Fruit fly (Drosophila melanogaster) Kc167 (cell line): ENCODE results near the gene CG13113.

Source experiments
- Myc ChIP-seq: fragments of >200 bp; optimal IDR thresholded peaks from 2 replicates; lab custom pipeline; 2017; ENCODE audit warnings: missing external identifiers
- Sin3A ChIP-seq: fragments of >200 bp; optimal IDR thresholded peaks from 2 replicates; lab custom pipeline; 2018; ENCODE audit warnings: missing external identifiers
- h ChIP-seq: fragments of >200 bp; optimal IDR thresholded peaks from 3 replicates; lab custom pipeline; 2018; ENCODE audit warnings: missing external identifiers
- insv ChIP-seq: fragments of >200 bp; optimal IDR thresholded peaks from 3 replicates; lab custom pipeline; 2018; ENCODE audit warnings: missing external identifiers
- psq ChIP-seq: fragments of >200 bp; optimal IDR thresholded peaks from 2 replicates; lab custom pipeline; 2017; ENCODE audit warnings: missing external identifiers
- ttk ChIP-seq: sonication (Bioruptor generic); optimal IDR thresholded peaks from 2 replicates; lab custom pipeline; 2017; ENCODE audit warnings: missing external identifiers

Gene CG13113

DNA sequence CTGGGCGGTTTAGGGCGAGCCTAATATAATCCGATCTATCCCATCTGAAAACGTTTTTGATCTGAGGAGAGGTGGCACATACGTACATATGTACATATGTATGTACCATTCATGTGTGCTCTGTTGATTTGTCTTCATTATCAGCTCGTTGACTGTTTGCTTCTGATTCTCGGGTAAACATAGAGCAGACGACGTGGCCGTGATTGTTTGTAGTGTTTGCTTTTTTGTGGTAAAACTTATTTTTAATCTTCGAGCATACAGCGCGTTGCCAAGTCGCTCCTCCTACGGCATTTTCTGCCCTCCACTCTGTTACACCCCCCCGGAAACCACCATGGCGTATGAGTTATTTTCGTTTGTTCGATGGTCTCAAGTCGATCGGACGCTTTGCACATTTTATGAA, 18.3 kb upstream of the CG13113 start:
- no peak for TF ChIP-seq h
- no peak for TF ChIP-seq psq (lab: Kevin White, UChicago)

DNA sequence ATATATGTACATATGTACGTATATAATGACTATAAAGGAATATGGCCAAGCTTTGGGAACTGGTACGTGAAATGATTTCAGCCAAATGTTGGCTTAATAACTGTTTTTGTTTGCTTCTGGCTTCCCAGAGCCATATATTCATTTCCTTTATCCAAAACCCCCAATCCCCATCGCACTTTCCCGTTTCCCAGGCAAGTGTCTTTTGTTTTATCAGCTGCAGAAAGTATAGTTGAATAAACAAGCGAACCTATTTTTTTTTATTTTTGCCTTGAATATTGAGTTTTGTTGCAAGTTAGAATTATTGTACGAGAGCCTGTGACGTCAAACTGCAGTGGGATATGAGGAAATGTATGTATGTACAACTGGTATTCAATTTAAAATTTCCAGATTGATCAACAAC, 17.5 kb upstream of the CG13113 start:
- TF ChIP-seq psq (lab: Kevin White, UChicago) = no peak
- no peak for TF ChIP-seq Myc (lab: Kevin White, UChicago)
- no peak for TF ChIP-seq h
- TF ChIP-seq Sin3A (lab: Kevin White, UChicago) = no peak
- no peak for TF ChIP-seq insv
- no peak for TF ChIP-seq ttk (lab: Kevin White, UChicago)

DNA sequence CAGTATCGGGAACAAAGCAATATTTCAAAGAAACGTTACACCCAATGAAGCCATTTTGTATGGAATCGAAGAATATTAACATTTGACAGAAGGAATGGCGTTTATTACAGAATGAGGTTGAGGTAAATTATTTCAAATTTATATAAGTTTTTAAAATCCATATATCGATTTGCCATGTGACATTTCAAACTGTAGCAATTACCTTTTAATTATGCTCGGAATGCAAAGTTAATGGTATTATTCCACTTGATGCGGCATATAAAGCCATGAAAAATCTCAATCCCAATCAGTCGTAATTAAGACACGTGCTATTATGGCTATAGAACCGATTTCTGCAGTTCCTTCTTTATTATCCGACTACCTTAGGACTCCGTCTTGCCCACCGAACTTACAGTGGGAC, 15.8 kb upstream of the CG13113 start, which contains the start of gene CG31883:
TSS of gene CG31883 (plus strand) at position 301 of the 400 bp plus-strand sequence.
- TF ChIP-seq Myc (lab: Kevin White, UChicago) (no peak), psq (lab: Kevin White, UChicago) (no peak), Sin3A (lab: Kevin White, UChicago) (no peak), insv (no peak), ttk (lab: Kevin White, UChicago) (no peak), h (no peak)

dm6 chr2L:9529858-9530378, 14.1 kb upstream of the CG13113 start:
- no peak for TF ChIP-seq Myc (lab: Kevin White, UChicago)
- TF ChIP-seq h = no peak
- TF ChIP-seq insv = no peak
- no peak for TF ChIP-seq ttk (lab: Kevin White, UChicago)
- no peak for TF ChIP-seq psq (lab: Kevin White, UChicago)
- TF ChIP-seq Sin3A (lab: Kevin White, UChicago) = no peak

- TF ChIP-seq insv (no peak), h (no peak), psq (lab: Kevin White, UChicago) (no peak), ttk (lab: Kevin White, UChicago) (no peak), Sin3A (lab: Kevin White, UChicago) (no peak), Myc (lab: Kevin White, UChicago) (no peak)
These were observed 3.9 kb upstream of the CG13113 start, which contains the start of gene CG17855 for dm6 chr2L:9539988-9540573. Gene CG17855, plus strand, starts transcription at chr2L:9540523.

DNA sequence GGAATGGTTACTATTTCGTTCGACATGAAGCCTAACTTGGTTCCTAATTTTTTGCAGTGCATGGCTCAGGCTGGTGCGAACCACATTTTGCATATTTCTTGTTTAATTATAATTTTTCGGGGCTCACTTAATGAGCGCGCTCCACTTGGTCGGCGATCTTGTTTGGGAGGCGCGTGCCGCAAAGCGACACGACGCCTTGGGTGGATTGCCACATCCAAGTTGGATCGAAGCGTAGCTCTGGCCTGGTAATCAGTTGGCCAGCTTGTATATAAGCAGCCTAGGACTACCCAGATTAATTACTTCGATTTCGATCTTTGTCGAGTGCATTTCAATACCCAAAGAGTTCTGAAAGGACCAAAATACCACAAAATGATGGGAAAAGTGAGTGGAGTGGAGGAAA, 1.4 kb upstream of the CG13113 start, which contains the start of gene Cpr30B:
TSS of gene Cpr30B (plus strand) at position 301 of the 400 bp plus-strand sequence.
- TF ChIP-seq Sin3A (lab: Kevin White, UChicago) (no peak), Myc (lab: Kevin White, UChicago) (no peak), insv (no peak), h (no peak), ttk (lab: Kevin White, UChicago) (no peak), psq (lab: Kevin White, UChicago) (no peak)

dm6 chr2L:9545511-9545910, 1.5 kb downstream of the CG13113 start, which contains the start of gene CG13114:
Gene CG13114, plus strand, starts transcription at chr2L:9545811.
- TF ChIP-seq psq (lab: Kevin White, UChicago) (no peak), ttk (lab: Kevin White, UChicago) (no peak), insv (no peak), Myc (lab: Kevin White, UChicago) (no peak), Sin3A (lab: Kevin White, UChicago) (no peak), h (no peak)

DNA sequence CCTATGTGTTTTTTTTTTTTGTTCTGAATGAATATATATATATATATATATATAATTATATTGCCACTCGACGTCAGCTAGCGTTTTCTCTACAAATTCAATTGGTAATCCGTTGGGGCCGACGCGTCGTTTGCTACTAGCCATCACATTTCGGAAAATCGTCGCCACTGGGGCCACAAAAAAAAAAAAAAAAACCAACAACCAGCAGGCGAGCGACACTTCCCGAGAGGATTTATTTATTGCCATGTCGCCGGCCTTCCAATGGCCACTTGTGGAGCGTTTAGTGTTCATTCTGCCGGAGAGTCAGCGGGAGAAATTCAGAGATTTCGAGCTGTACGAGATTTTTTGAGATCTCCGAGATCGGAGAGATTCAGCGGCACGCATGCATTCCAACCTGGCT, 6.9 kb downstream of the CG13113 start:
- TF ChIP-seq psq (lab: Kevin White, UChicago) (no peak), ttk (lab: Kevin White, UChicago) (no peak), Myc (lab: Kevin White, UChicago) (no peak), insv (no peak), Sin3A (lab: Kevin White, UChicago) (no peak), h (no peak)

DNA sequence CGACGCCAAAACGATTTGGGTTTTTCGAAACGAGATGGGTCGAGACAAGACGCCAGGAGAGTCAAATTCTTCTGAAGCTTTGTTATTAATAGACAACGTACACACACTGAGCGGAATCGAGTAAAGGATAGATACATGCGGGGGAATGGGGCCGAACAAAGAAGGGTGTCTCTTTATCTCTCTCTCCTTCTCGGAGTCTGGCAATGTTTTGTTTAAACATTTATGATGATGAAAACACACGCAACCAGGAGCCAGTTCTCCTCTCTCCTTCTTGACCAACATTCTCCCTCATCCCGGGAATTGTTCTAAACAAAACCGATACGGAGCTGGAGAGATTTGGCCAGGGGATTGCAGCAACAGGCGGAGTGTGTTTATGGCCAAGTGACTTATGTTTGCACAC, 13.9 kb downstream of the CG13113 start:
- no peak for TF ChIP-seq Sin3A (lab: Kevin White, UChicago)
- TF ChIP-seq h = no peak

- TF ChIP-seq Myc (lab: Kevin White, UChicago) (no peak), h (no peak)
These were observed 16.1 kb downstream of the CG13113 start for dm6 chr2L:9560045-9560587.

dm6 chr2L:9562713-9563112, 18.7 kb downstream of the CG13113 start:
- no peak for TF ChIP-seq insv
- TF ChIP-seq Myc (lab: Kevin White, UChicago) = no peak

DNA sequence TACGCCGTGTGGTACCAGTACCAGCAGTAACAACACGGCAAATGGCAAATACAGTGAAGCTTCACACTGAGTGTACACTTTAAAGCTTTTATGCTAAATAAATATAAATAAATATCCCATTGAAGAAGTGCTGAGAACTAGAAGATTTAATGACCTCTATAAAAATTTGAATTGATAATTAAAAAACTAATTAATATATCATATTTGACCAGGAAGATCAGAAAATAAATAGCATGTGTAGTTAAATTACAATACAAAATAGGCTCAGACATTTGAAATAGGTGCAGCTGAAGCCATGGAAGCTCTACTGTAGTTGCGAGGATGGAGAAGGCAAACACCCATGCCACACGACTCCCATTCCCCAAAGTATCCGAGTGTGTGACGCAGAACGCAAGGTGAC, 20.6 kb downstream of the CG13113 start:
- no peak for TF ChIP-seq Sin3A (lab: Kevin White, UChicago)
- TF ChIP-seq psq (lab: Kevin White, UChicago) = no peak
- TF ChIP-seq insv = no peak
- TF ChIP-seq h = no peak
- TF ChIP-seq Myc (lab: Kevin White, UChicago) = no peak
- no peak for TF ChIP-seq ttk (lab: Kevin White, UChicago)

DNA sequence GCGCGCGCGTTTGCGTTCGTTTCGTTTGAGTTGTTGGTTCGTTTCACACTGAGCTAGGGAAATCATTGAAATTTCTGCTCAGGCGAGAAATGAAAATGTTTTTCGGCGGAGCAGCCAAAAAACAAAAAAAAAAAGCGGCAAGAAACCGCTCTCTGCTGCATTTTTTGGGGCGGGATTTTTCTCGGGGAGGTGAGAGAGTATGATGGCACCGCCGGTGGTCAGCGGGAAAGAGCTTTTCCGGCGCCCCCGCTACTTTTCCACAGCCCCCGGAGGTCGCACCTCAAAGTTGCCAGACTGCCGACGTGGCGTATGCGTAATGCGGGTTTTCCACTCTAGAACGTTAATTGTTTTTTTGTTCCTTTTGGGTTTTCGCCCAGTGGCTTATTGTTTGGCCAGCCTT, 21.4 kb downstream of the CG13113 start, which contains the start of gene CG46468:
TSS of gene CG46468 (minus strand) at position 52 of the 400 bp plus-strand sequence.
- TF ChIP-seq Myc (lab: Kevin White, UChicago) (no peak), ttk (lab: Kevin White, UChicago) (no peak), insv (no peak), Sin3A (lab: Kevin White, UChicago) (no peak), psq (lab: Kevin White, UChicago) (no peak), h (no peak)
